Worm (Caenorhabditis elegans) whole organism, L4 larva: Measurements from ENCODE around the gene C03H5.7.

Experiments used
- F44E2.7 ChIP-seq: fragments of 200-800 bp; sonication (Bioruptor generic); IDR thresholded peaks from 2 replicates; pipeline ENCODE4 v2.1.2; 2022; ENCODE audit warnings: missing genetic modification characterization, missing compliant biosample characterization
- F49E8.2 ChIP-seq: sonication (generic microtip); optimal IDR thresholded peaks from 2 replicates; lab custom pipeline; 2016; ENCODE audit warnings: missing compliant biosample characterization, mild to moderate bottlenecking, missing genetic modification characterization, borderline replicate concordance
- T26A8.4 ChIP-seq: fragments of 200-800 bp; sonication (Bioruptor generic); IDR thresholded peaks from 2 replicates; pipeline ENCODE4 v1.3.6; 2022; ENCODE audit warnings: missing genetic modification characterization, missing compliant biosample characterization
- ceh-82 ChIP-seq: sonication (generic microtip); optimal IDR thresholded peaks from 2 replicates; lab custom pipeline; 2017; ENCODE audit warnings: missing biosample characterization, missing genetic modification characterization
- dve-1 ChIP-seq: sonication (generic microtip); optimal IDR thresholded peaks from 2 replicates; lab custom pipeline; 2017; ENCODE audit warnings: antibody characterized with exemption, mild to moderate bottlenecking, missing genetic modification characterization, missing compliant biosample characterization; ENCODE audit not compliant: insufficient read depth
- egl-27 ChIP-seq: sonication (generic microtip); optimal IDR thresholded peaks from 3 replicates; lab custom pipeline; 2017; ENCODE audit warnings: missing biosample characterization, missing genetic modification reagents, missing genetic modification characterization
- lin-39 ChIP-seq: fragments of 150-350 bp; optimal IDR thresholded peaks from 2 replicates; lab custom pipeline; 2014; ENCODE audit warnings: missing biosample characterization, missing genetic modification reagents, missing genetic modification characterization
- lsy-2 ChIP-seq, 2 experiments: fragments of 150-350 bp in 1 of 2; sonication (generic microtip) in 1 of 2; optimal IDR thresholded peaks; 2 replicates each; lab custom pipeline; 2014 to 2017; ENCODE audit warnings: missing biosample characterization in 2 of 2, missing genetic modification characterization in 2 of 2
- nhr-6 ChIP-seq: fragments of 150-350 bp; optimal IDR thresholded peaks from 2 replicates; lab custom pipeline; 2014; ENCODE audit warnings: missing biosample characterization, missing genetic modification characterization
- nhr-76 ChIP-seq: fragments of 150-350 bp; optimal IDR thresholded peaks from 2 replicates; lab custom pipeline; 2014; ENCODE audit warnings: missing biosample characterization, missing genetic modification characterization
- tra-1 ChIP-seq: fragments of 200-800 bp; sonication (Bioruptor generic); IDR thresholded peaks from 2 replicates; pipeline ENCODE4 v1.3.6; 2022; ENCODE audit warnings: missing genetic modification reagents, missing genetic modification characterization, missing compliant biosample characterization
- vab-7 ChIP-seq: fragments of 200-800 bp; sonication (Bioruptor generic); IDR thresholded peaks from 2 replicates; pipeline ENCODE4 v1.3.6; 2022; ENCODE audit warnings: missing genetic modification reagents, missing genetic modification characterization, missing compliant biosample characterization
- ztf-11 ChIP-seq: fragments of 150-350 bp; optimal IDR thresholded peaks from 2 replicates; lab custom pipeline; 2014; ENCODE audit warnings: missing biosample characterization, missing genetic modification characterization

DNA sequence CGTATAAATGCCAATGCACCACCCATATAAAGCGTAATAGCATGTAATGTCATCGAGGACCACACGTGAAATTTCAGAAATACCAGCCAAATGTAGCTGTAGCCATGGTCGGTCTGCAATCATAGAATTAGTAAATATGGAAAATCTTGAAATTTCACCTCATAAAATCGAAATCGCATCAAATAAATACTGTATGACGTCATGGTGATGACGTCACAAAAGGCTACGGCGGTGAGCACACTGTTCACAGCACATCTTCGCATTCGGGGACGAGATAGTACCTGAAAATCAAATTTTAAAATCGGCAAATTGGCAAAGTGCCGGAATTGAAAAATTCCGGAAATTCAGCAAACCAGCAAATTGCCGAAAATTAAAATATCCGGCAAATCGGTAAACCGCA, 30.3 kb upstream of the C03H5.7 start:
- TF ChIP-seq dve-1 (tag; lab: Kevin White, UChicago), result no peak
- TF ChIP-seq ztf-11 (tag; lab: Kevin White, UChicago), result no peak
- TF ChIP-seq tra-1 (GFP tag; lab: Robert Waterston, UW), result no peak
- no peak for TF ChIP-seq lin-39
- TF ChIP-seq ceh-82, result no peak
- no peak for TF ChIP-seq egl-27 (tag; lab: Kevin White, UChicago)
- TF ChIP-seq F44E2.7 (GFP tag; lab: Robert Waterston, UW), result no peak
- TF ChIP-seq vab-7, result no peak
- TF ChIP-seq nhr-76 (tag; lab: Kevin White, UChicago), result no peak
- no peak for TF ChIP-seq T26A8.4 (GFP tag; lab: Robert Waterston, UW)
- TF ChIP-seq F49E8.2 (tag; lab: Kevin White, UChicago), result no peak
- no peak for TF ChIP-seq lsy-2 (tag; optimal IDR thresholded peaks at IDR 0.05; lab: Kevin White, UChicago)
- TF ChIP-seq nhr-6, result no peak
